Worm (Caenorhabditis elegans): ENCODE results near the gene T01B7.13.

- TF ChIP-seq him-1 (tag; optimal IDR thresholded peaks at IDR 0.05): no peak
- no peak for TF ChIP-seq dao-5 (tag; optimal IDR thresholded peaks at IDR 0.05)
Measured at ce11 chrII:8738244-8738643, 23.0 kb downstream of the T01B7.13 start.
